Fruit fly (Drosophila melanogaster) whole organism, adult: ENCODE results near the gene CG15742.
A peak's percentile ranks its signal among the peaks of the same experiment; 100 is the strongest.

Experiments used
- CG11617 ChIP-seq: fragments of 200-800 bp; sonication (Bioruptor generic); optimal IDR thresholded peaks from 2 replicates; lab custom pipeline; 2017; ENCODE audit warnings: mild to moderate bottlenecking, missing biosample characterization, missing genetic modification reagents, missing genetic modification characterization
- CG12768 ChIP-seq: fragments of 200-800 bp; sonication (Bioruptor generic); optimal IDR thresholded peaks from 2 replicates; lab custom pipeline; 2017; ENCODE audit warnings: missing biosample characterization, missing genetic modification characterization, mild to moderate bottlenecking, moderate library complexity, missing genetic modification reagents
- CG14711 ChIP-seq: fragments of 200-800 bp; sonication (Bioruptor generic); optimal IDR thresholded peaks from 2 replicates; lab custom pipeline; 2018; ENCODE audit warnings: missing biosample characterization, mild to moderate bottlenecking, missing genetic modification characterization, moderate library complexity
- CG1620 ChIP-seq: fragments of 200-800 bp; sonication (Bioruptor generic); optimal IDR thresholded peaks from 2 replicates; lab custom pipeline; 2016; ENCODE audit warnings: missing biosample characterization, missing genetic modification characterization
- CG33017 ChIP-seq: fragments of 200-800 bp; sonication (Bioruptor generic); optimal IDR thresholded peaks from 2 replicates; lab custom pipeline; 2018; ENCODE audit warnings: missing biosample characterization, mild to moderate bottlenecking, missing genetic modification characterization, moderate library complexity
- CG5204 ChIP-seq: fragments of 200-800 bp; sonication (Bioruptor generic); optimal IDR thresholded peaks from 2 replicates; lab custom pipeline; 2016; ENCODE audit warnings: missing biosample characterization, missing genetic modification characterization
- CG7045 ChIP-seq: fragments of 200-800 bp; sonication (Bioruptor generic); optimal IDR thresholded peaks from 2 replicates; lab custom pipeline; 2017; ENCODE audit warnings: missing biosample characterization, mild to moderate bottlenecking, missing genetic modification characterization
- CG7101 ChIP-seq: fragments of 200-800 bp; sonication (Bioruptor generic); optimal IDR thresholded peaks from 2 replicates; lab custom pipeline; 2018; ENCODE audit warnings: missing biosample characterization, mild to moderate bottlenecking, missing genetic modification characterization, moderate library complexity
- Crg-1 ChIP-seq: fragments of 200-800 bp; sonication (Bioruptor generic); optimal IDR thresholded peaks from 2 replicates; lab custom pipeline; 2016; ENCODE audit warnings: missing biosample characterization, missing genetic modification characterization
- Hr96 ChIP-seq: fragments of 200-800 bp; sonication (Bioruptor generic); optimal IDR thresholded peaks from 2 replicates; lab custom pipeline; 2016; ENCODE audit warnings: missing biosample characterization, missing genetic modification characterization
- Mnt ChIP-seq: fragments of 200-800 bp; sonication (Bioruptor generic); optimal IDR thresholded peaks from 2 replicates; lab custom pipeline; 2016; ENCODE audit warnings: missing biosample characterization, mild to moderate bottlenecking, missing genetic modification characterization
- bab1 ChIP-seq: fragments of 200-800 bp; sonication (Bioruptor generic); optimal IDR thresholded peaks from 3 replicates; lab custom pipeline; 2019; ENCODE audit warnings: missing biosample characterization, mild to moderate bottlenecking, missing genetic modification characterization, moderate library complexity
- cic ChIP-seq: fragments of 200-800 bp; sonication (Bioruptor generic); optimal IDR thresholded peaks from 2 replicates; lab custom pipeline; 2017; ENCODE audit warnings: missing biosample characterization, mild to moderate bottlenecking, missing genetic modification characterization, moderate library complexity
- kay ChIP-seq: fragments of 200-800 bp; sonication (Bioruptor generic); peaks from one replicate; lab custom pipeline; 2016; ENCODE audit warnings: missing biosample characterization, missing genetic modification characterization, borderline replicate concordance
- ovo ChIP-seq: fragments of 200-800 bp; sonication (Bioruptor generic); optimal IDR thresholded peaks from 2 replicates; lab custom pipeline; 2016; ENCODE audit warnings: missing biosample characterization, missing genetic modification characterization
- pad ChIP-seq: fragments of 200-800 bp; sonication (Bioruptor generic); optimal IDR thresholded peaks from 3 replicates; lab custom pipeline; 2017; ENCODE audit warnings: missing biosample characterization, missing genetic modification characterization, mild to moderate bottlenecking, moderate library complexity, missing genetic modification reagents
- tj ChIP-seq: fragments of 200-800 bp; sonication (Bioruptor generic); optimal IDR thresholded peaks from 3 replicates; lab custom pipeline; 2017; ENCODE audit warnings: missing biosample characterization, mild to moderate bottlenecking, missing genetic modification characterization, moderate library complexity
- toe ChIP-seq: fragments of 200-800 bp; sonication (Bioruptor generic); optimal IDR thresholded peaks from 2 replicates; lab custom pipeline; 2016; ENCODE audit warnings: missing biosample characterization, missing genetic modification characterization

The CG15742 gene

dm6 chrX:13302615-13303526 lies 44.6 kb upstream of the CG15742 start:
- TF ChIP-seq kay (GFP tag; lab: Kevin White, UChicago) (peak; percentile 60), CG12768 (GFP tag; lab: Kevin White, UChicago) (peak; percentile 66), CG7045 (GFP tag; lab: Kevin White, UChicago) (peak; percentile 25), tj (GFP tag; lab: Kevin White, UChicago) (peak; percentile 79), ovo (GFP tag; lab: Kevin White, UChicago) (peak; percentile 78), bab1 (GFP tag; lab: Kevin White, UChicago) (no peak), Crg-1 (no peak), cic (GFP tag; lab: Kevin White, UChicago) (peak; percentile 68), CG11617 (GFP tag; lab: Kevin White, UChicago) (peak; percentile 52)

- TF ChIP-seq CG5204 (GFP tag; lab: Kevin White, UChicago) (no peak), CG11617 (GFP tag; lab: Kevin White, UChicago) (no peak), CG14711 (tag; lab: Kevin White, UChicago) (no peak), bab1 (GFP tag; lab: Kevin White, UChicago) (no peak), CG7101 (no peak)
Observed at dm6 chrX:13302315-13302614, 44.0 kb upstream of the CG15742 start, which contains the start of gene CG1764. CG1764 (minus strand) TSS chrX:13302415.

dm6 chrX:13300835-13301502 lies 42.7 kb upstream of the CG15742 start:
- TF ChIP-seq ovo (GFP tag; lab: Kevin White, UChicago), result peak; percentile 18
- no peak for TF ChIP-seq toe (GFP tag; lab: Kevin White, UChicago)
- TF ChIP-seq CG33017 (tag; lab: Kevin White, UChicago), result no peak
- TF ChIP-seq Mnt (GFP tag; lab: Kevin White, UChicago), result no peak
- peak; percentile 22 for TF ChIP-seq tj (GFP tag; lab: Kevin White, UChicago)
- TF ChIP-seq Hr96 (GFP tag; lab: Kevin White, UChicago), result no peak

- peak; percentile 59 for TF ChIP-seq CG11617 (GFP tag; lab: Kevin White, UChicago)
- TF ChIP-seq tj (GFP tag; lab: Kevin White, UChicago), result peak; percentile 47
- no peak for TF ChIP-seq cic (GFP tag; lab: Kevin White, UChicago)
- peak; percentile 26 for TF ChIP-seq CG14711 (tag; lab: Kevin White, UChicago)
- TF ChIP-seq Mnt (GFP tag; lab: Kevin White, UChicago), result peak; percentile 67
- no peak for TF ChIP-seq ovo (GFP tag; lab: Kevin White, UChicago)
- no peak for TF ChIP-seq CG7045 (GFP tag; lab: Kevin White, UChicago)
- no peak for TF ChIP-seq toe (GFP tag; lab: Kevin White, UChicago)
- TF ChIP-seq pad (GFP tag; lab: Kevin White, UChicago), result peak; percentile 14
- TF ChIP-seq bab1 (GFP tag; lab: Kevin White, UChicago), result peak; percentile 35
- TF ChIP-seq CG1620 (GFP tag; lab: Kevin White, UChicago), result peak; percentile 38
- peak; percentile 57 for TF ChIP-seq CG7101
Observed at dm6 chrX:13296405-13297183, 38.3 kb upstream of the CG15742 start, which contains the start of gene CG1622. CG1622 (plus strand) TSS chrX:13297082.

- TF ChIP-seq CG14711 (tag; lab: Kevin White, UChicago) (no peak), bab1 (GFP tag; lab: Kevin White, UChicago) (peak; percentile 26), Mnt (GFP tag; lab: Kevin White, UChicago) (peak; percentile 20), CG33017 (tag; lab: Kevin White, UChicago) (no peak), ovo (GFP tag; lab: Kevin White, UChicago) (peak; percentile 12), tj (GFP tag; lab: Kevin White, UChicago) (peak; percentile 34), Hr96 (GFP tag; lab: Kevin White, UChicago) (no peak), pad (GFP tag; lab: Kevin White, UChicago) (peak; percentile 31), CG11617 (GFP tag; lab: Kevin White, UChicago) (peak; percentile 5), CG7101 (peak; percentile 31)
Observed at dm6 chrX:13287854-13288376, 29.6 kb upstream of the CG15742 start, which contains the start of gene Remo. Remo (plus strand) TSS chrX:13288051.

- TF ChIP-seq toe (GFP tag; lab: Kevin White, UChicago), result peak; percentile 41
- no peak for TF ChIP-seq Crg-1
Observed at dm6 chrX:13285749-13286336, 27.5 kb upstream of the CG15742 start.
